Fruit fly (Drosophila melanogaster) whole organism, embryonic: ENCODE data around the gene CG6415.
A peak's percentile ranks its signal among the peaks of the same experiment; 100 is the strongest.

ENCODE experiments used
- Abd-B ChIP-seq: fragments of 200-800 bp; sonication (Bioruptor generic); optimal IDR thresholded peaks from 2 replicates; lab custom pipeline; 2018; ENCODE audit warnings: missing biosample characterization, mild to moderate bottlenecking, missing genetic modification characterization, moderate library complexity
- Atf3 ChIP-seq: fragments of 200-800 bp; sonication (Bioruptor generic); optimal IDR thresholded peaks from 3 replicates; lab custom pipeline; 2016; ENCODE audit warnings: missing biosample characterization, missing genetic modification characterization
- Bdp1 ChIP-seq: fragments of 200-800 bp; sonication (Bioruptor generic); optimal IDR thresholded peaks from 3 replicates; lab custom pipeline; 2016; ENCODE audit warnings: missing biosample characterization, missing genetic modification characterization
- CG10209 ChIP-seq: fragments of 200-800 bp; sonication (Bioruptor generic); optimal IDR thresholded peaks from 3 replicates; lab custom pipeline; 2017; ENCODE audit warnings: missing biosample characterization, mild to moderate bottlenecking, missing genetic modification characterization, missing genetic modification reagents
- CG10366 ChIP-seq: fragments of 200-800 bp; sonication (Bioruptor generic); IDR thresholded peaks from 2 replicates; pipeline ENCODE4 v1.3.6; 2022; ENCODE audit warnings: missing biosample characterization, missing genetic modification characterization
- CG10959 ChIP-seq: fragments of 200-800 bp; sonication (Bioruptor generic); IDR thresholded peaks from 2 replicates; pipeline ENCODE4 v1.3.6; 2022; ENCODE audit warnings: missing biosample characterization, missing genetic modification characterization
- CG11247 ChIP-seq: fragments of 200-800 bp; sonication (Bioruptor generic); IDR thresholded peaks from 2 replicates; pipeline ENCODE4 v1.3.6; 2022; ENCODE audit warnings: missing biosample characterization, missing genetic modification characterization
- CG11695 ChIP-seq: fragments of 200-800 bp; sonication (Bioruptor generic); IDR thresholded peaks from 3 replicates; pipeline ENCODE4 v1.3.6; 2022; ENCODE audit warnings: missing biosample characterization, missing genetic modification characterization
- CG11723 ChIP-seq: fragments of 200-800 bp; sonication (Bioruptor generic); optimal IDR thresholded peaks from 2 replicates; lab custom pipeline; 2017; ENCODE audit warnings: missing biosample characterization, mild to moderate bottlenecking, missing genetic modification characterization
- CG13296 ChIP-seq: fragments of 200-800 bp; sonication (Bioruptor generic); optimal IDR thresholded peaks from 3 replicates; lab custom pipeline; 2018; ENCODE audit warnings: missing biosample characterization, mild to moderate bottlenecking, missing genetic modification characterization
- CG13894 ChIP-seq: fragments of 200-800 bp; sonication (Bioruptor generic); optimal IDR thresholded peaks from 3 replicates; lab custom pipeline; 2018; ENCODE audit warnings: missing biosample characterization, mild to moderate bottlenecking, missing genetic modification characterization, moderate library complexity
- CG1602 ChIP-seq: fragments of 200-800 bp; sonication (Bioruptor generic); optimal IDR thresholded peaks from 3 replicates; lab custom pipeline; 2016; ENCODE audit warnings: missing biosample characterization, missing genetic modification characterization
- CG2875 ChIP-seq: fragments of 200-800 bp; sonication (Bioruptor generic); optimal IDR thresholded peaks from 2 replicates; lab custom pipeline; 2017; ENCODE audit warnings: missing biosample characterization, mild to moderate bottlenecking, missing genetic modification characterization, missing genetic modification reagents
- CG31224 ChIP-seq: fragments of 200-800 bp; sonication (Bioruptor generic); IDR thresholded peaks from 2 replicates; pipeline ENCODE4 v1.3.6; 2022; ENCODE audit warnings: missing biosample characterization, missing genetic modification characterization
- CG3407 ChIP-seq: fragments of 200-800 bp; sonication (Bioruptor generic); optimal IDR thresholded peaks from 2 replicates; lab custom pipeline; 2018; ENCODE audit warnings: missing biosample characterization, mild to moderate bottlenecking, missing genetic modification characterization
- CG5953 ChIP-seq: fragments of 200-800 bp; sonication (Bioruptor generic); IDR thresholded peaks from 2 replicates; pipeline ENCODE4 v1.3.6; 2022; ENCODE audit warnings: missing biosample characterization, missing genetic modification characterization
- CG6272 ChIP-seq: fragments of 200-800 bp; sonication (Bioruptor generic); IDR thresholded peaks from 2 replicates; pipeline ENCODE4 v1.3.6; 2022; ENCODE audit warnings: missing biosample characterization, missing genetic modification characterization
- CG7271 ChIP-seq: fragments of 200-800 bp; sonication (Bioruptor generic); optimal IDR thresholded peaks from 2 replicates; lab custom pipeline; 2018; ENCODE audit warnings: missing biosample characterization, mild to moderate bottlenecking, missing genetic modification characterization, moderate library complexity
- CG7372 ChIP-seq: fragments of 200-800 bp; sonication (Bioruptor generic); IDR thresholded peaks from 2 replicates; pipeline ENCODE4 v1.3.6; 2022; ENCODE audit warnings: missing biosample characterization, missing genetic modification characterization
- CG8359 ChIP-seq: fragments of 200-800 bp; sonication (Bioruptor generic); optimal IDR thresholded peaks from 2 replicates; lab custom pipeline; 2017; ENCODE audit warnings: missing biosample characterization, mild to moderate bottlenecking, missing genetic modification characterization, borderline replicate concordance
- CG8924 ChIP-seq: fragments of 200-800 bp; optimal IDR thresholded peaks from 3 replicates; lab custom pipeline; 2019; ENCODE audit warnings: missing biosample characterization, mild to moderate bottlenecking, missing genetic modification characterization, moderate library complexity
- CG9437 ChIP-seq: fragments of 200-800 bp; sonication (Bioruptor generic); optimal IDR thresholded peaks from 2 replicates; lab custom pipeline; 2018; ENCODE audit warnings: missing biosample characterization, mild to moderate bottlenecking, missing genetic modification characterization
- CG9817 ChIP-seq: fragments of 200-800 bp; sonication (Bioruptor generic); optimal IDR thresholded peaks from 2 replicates; lab custom pipeline; 2018; ENCODE audit warnings: missing biosample characterization, mild to moderate bottlenecking, missing genetic modification characterization, moderate library complexity
- D19A ChIP-seq: fragments of 200-800 bp; optimal IDR thresholded peaks from 3 replicates; lab custom pipeline; 2019; ENCODE audit warnings: missing biosample characterization, mild to moderate bottlenecking, missing genetic modification characterization, moderate library complexity
- Dbx ChIP-seq: fragments of 200-800 bp; sonication (Bioruptor generic); IDR thresholded peaks from 3 replicates; pipeline ENCODE4 v1.3.6; 2022; ENCODE audit warnings: missing biosample characterization, missing genetic modification characterization
- E2f2 ChIP-seq: fragments of 200-800 bp; sonication (Bioruptor generic); IDR thresholded peaks from 2 replicates; pipeline ENCODE4 v1.3.6; 2022; ENCODE audit warnings: missing biosample characterization, missing genetic modification characterization
- Hmr ChIP-seq: fragments of 200-800 bp; sonication (Bioruptor generic); optimal IDR thresholded peaks from 3 replicates; lab custom pipeline; 2017; ENCODE audit warnings: mild to moderate bottlenecking, missing biosample characterization, missing genetic modification reagents, missing genetic modification characterization
- Lim3 ChIP-seq: fragments of 200-800 bp; sonication (Bioruptor generic); IDR thresholded peaks from 2 replicates; pipeline ENCODE4 v1.3.6; 2022; ENCODE audit warnings: missing biosample characterization, missing genetic modification characterization
- Mad ChIP-seq: fragments of 200-800 bp; sonication (Bioruptor generic); optimal IDR thresholded peaks from 2 replicates; lab custom pipeline; 2016; ENCODE audit warnings: missing biosample characterization, missing genetic modification characterization
- Oli ChIP-seq: fragments of 200-800 bp; sonication (Bioruptor generic); optimal IDR thresholded peaks from 2 replicates; lab custom pipeline; 2018; ENCODE audit warnings: missing biosample characterization, mild to moderate bottlenecking, missing genetic modification characterization, moderate library complexity
- PHDP ChIP-seq: fragments of 200-800 bp; sonication (Bioruptor generic); optimal IDR thresholded peaks from 3 replicates; lab custom pipeline; 2018; ENCODE audit warnings: missing biosample characterization, mild to moderate bottlenecking, missing genetic modification characterization, moderate library complexity
- Poxn ChIP-seq: fragments of 200-800 bp; sonication (Bioruptor generic); IDR thresholded peaks from 2 replicates; pipeline ENCODE4 v1.3.6; 2022; ENCODE audit warnings: missing biosample characterization, missing genetic modification characterization
- abd-A ChIP-seq: fragments of 200-800 bp; sonication (Bioruptor generic); optimal IDR thresholded peaks from 3 replicates; lab custom pipeline; 2019; ENCODE audit warnings: missing biosample characterization, mild to moderate bottlenecking, missing genetic modification characterization, moderate library complexity
- chinmo ChIP-seq: fragments of 200-800 bp; sonication (Bioruptor generic); IDR thresholded peaks from 4 replicates; pipeline ENCODE4 v1.3.6; 2022; ENCODE audit warnings: missing biosample characterization, missing genetic modification characterization; ENCODE audit not compliant: partially characterized antibody
- chm ChIP-seq: fragments of 200-800 bp; sonication (Bioruptor generic); IDR thresholded peaks from 2 replicates; pipeline ENCODE4 v1.3.6; 2022; ENCODE audit warnings: missing biosample characterization, missing genetic modification characterization
- danr ChIP-seq: fragments of 200-800 bp; sonication (Bioruptor generic); IDR thresholded peaks from 2 replicates; pipeline ENCODE4 v1.3.6; 2022; ENCODE audit warnings: missing biosample characterization, missing genetic modification characterization
- ems ChIP-seq: fragments of 200-800 bp; sonication (Bioruptor generic); optimal IDR thresholded peaks from 3 replicates; lab custom pipeline; 2016; ENCODE audit warnings: missing biosample characterization, missing genetic modification characterization
- fru ChIP-seq: fragments of >200 bp; optimal IDR thresholded peaks from 2 replicates; lab custom pipeline; 2017
- grn ChIP-seq: fragments of 200-800 bp; sonication (Bioruptor generic); optimal IDR thresholded peaks from 3 replicates; lab custom pipeline; 2017; ENCODE audit warnings: missing biosample characterization, missing genetic modification characterization
- insv ChIP-seq, 2 experiments: fragments of 200-800 bp; sonication (Bioruptor generic); optimal IDR thresholded peaks; 3 replicates each; lab custom pipeline; 2016 to 2018; ENCODE audit warnings: missing biosample characterization in 2 of 2, missing genetic modification characterization in 2 of 2
- lola ChIP-seq, 3 experiments: fragments of >200 bp in 2 of 3; fragments of 200-800 bp in 1 of 3; sonication (Bioruptor generic) in 1 of 3; optimal IDR thresholded peaks; 2 replicates each; lab custom pipeline; 2017 to 2019; ENCODE audit warnings: missing biosample characterization in 3 of 3, missing genetic modification characterization in 3 of 3, mild to moderate bottlenecking in 1 of 3, moderate library complexity in 1 of 3
- odd ChIP-seq: fragments of 200-800 bp; sonication (Bioruptor generic); optimal IDR thresholded peaks from 2 replicates; lab custom pipeline; 2017; ENCODE audit warnings: missing biosample characterization, mild to moderate bottlenecking, missing genetic modification characterization
- pnt ChIP-seq: fragments of 200-800 bp; sonication (Bioruptor generic); optimal IDR thresholded peaks from 3 replicates; lab custom pipeline; 2016; ENCODE audit warnings: missing biosample characterization, missing genetic modification characterization
- pum ChIP-seq: fragments of 200-800 bp; sonication (Bioruptor generic); optimal IDR thresholded peaks from 2 replicates; lab custom pipeline; 2016; ENCODE audit warnings: missing biosample characterization, missing genetic modification characterization
- repo ChIP-seq: fragments of 200-800 bp; sonication (Bioruptor generic); optimal IDR thresholded peaks from 2 replicates; lab custom pipeline; 2016; ENCODE audit warnings: missing biosample characterization, missing genetic modification characterization
- rib ChIP-seq: fragments of 200-800 bp; sonication (Bioruptor generic); IDR thresholded peaks from 2 replicates; pipeline ENCODE4 v1.3.6; 2022; ENCODE audit warnings: missing biosample characterization, missing genetic modification characterization
- sima ChIP-seq: fragments of 200-800 bp; sonication (Bioruptor generic); optimal IDR thresholded peaks from 2 replicates; lab custom pipeline; 2016; ENCODE audit warnings: missing biosample characterization, missing genetic modification characterization
- stwl ChIP-seq: fragments of 200-800 bp; sonication (Bioruptor generic); optimal IDR thresholded peaks from 3 replicates; lab custom pipeline; 2018; ENCODE audit warnings: missing biosample characterization, mild to moderate bottlenecking, missing genetic modification characterization, moderate library complexity
- zfh2 ChIP-seq: fragments of 200-800 bp; sonication (Bioruptor generic); optimal IDR thresholded peaks from 2 replicates; lab custom pipeline; 2016; ENCODE audit warnings: missing biosample characterization, missing genetic modification characterization

The CG6415 gene

DNA sequence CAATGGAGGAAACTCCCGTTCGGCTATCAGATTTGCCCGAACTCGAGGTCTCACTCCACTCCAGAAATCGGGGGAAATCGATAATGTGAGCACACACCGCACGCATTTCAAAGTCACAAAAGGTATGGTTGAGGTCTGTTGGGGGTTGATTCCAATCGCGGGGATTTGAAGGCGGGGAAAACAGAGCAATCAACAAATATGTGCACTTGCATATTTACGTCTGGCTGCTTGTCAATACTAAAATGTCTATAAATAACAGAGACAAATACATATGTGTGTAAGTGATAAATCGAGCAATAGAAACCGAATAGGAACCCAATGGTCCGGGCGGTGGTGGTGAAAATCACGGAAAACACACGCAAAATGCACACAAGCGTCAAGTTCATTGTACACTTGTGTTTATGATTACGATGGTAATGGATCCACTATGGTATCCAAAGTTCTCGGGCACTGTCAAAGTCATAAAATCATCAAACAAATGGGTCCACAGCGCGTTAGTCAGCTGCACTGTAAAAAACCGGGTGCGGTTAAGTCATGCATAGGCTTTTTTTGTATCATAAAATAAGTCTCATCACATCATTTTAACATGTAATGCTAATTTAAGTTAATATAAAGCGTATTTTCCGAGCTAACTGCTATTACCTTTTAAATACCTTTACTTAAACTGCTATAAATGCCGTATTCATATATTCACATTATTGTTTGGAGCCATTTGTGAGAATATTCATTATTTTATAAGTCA, 48.6 kb downstream of the CG6415 start (continued):
- TF ChIP-seq CG9437 (peak; percentile 19), CG3407 (GFP tag; lab: Kevin White, UChicago) (peak; percentile 98), CG13296 (GFP tag; lab: Kevin White, UChicago) (peak; percentile 77), Abd-B (peak; percentile 60), grn (GFP tag; lab: Kevin White, UChicago) (peak; percentile 98), CG10366 (peak; percentile 46; the same call in 1 of the 2 replicates), repo (GFP tag; lab: Kevin White, UChicago) (peak; percentile 90), Atf3 (GFP tag; lab: Kevin White, UChicago) (peak; percentile 89), Oli (tag; lab: Kevin White, UChicago) (peak; percentile 75), Poxn (GFP tag; lab: Robert Waterston, UW) (no peak), Bdp1 (GFP tag; lab: Kevin White, UChicago) (peak; percentile 88), CG6272 (no peak), ems (GFP tag; lab: Kevin White, UChicago) (peak; percentile 34), odd (GFP tag; lab: Kevin White, UChicago) (peak; percentile 90), CG8924 (tag; lab: Kevin White, UChicago) (peak; percentile 72), pum (peak; percentile 82), pnt (GFP tag; lab: Kevin White, UChicago) (peak; percentile 84), CG31224 (no peak), CG2875 (peak; percentile 97), CG9817 (peak; percentile 61), chm (GFP tag; lab: Robert Waterston, UW) (peak; percentile 92; the same call in 1 of the 2 replicates), CG10209 (peak; percentile 95), Lim3 (GFP tag; lab: Robert Waterston, UW) (no peak), CG10959 (GFP tag; lab: Robert Waterston, UW) (peak; percentile 78), fru (lab: Kevin White, UChicago) (no peak), CG7372 (peak; percentile 28; the same call in 1 of the 2 replicates), lola (GFP tag; optimal IDR thresholded peaks at IDR 0.05; lab: Kevin White, UChicago) (peak in 1 of 3 experiments; percentile 94), CG8359 (GFP tag; lab: Kevin White, UChicago) (peak; percentile 90), zfh2 (no peak), chinmo (GFP tag; lab: Robert Waterston, UW) (0 out of 4 replicates have a peak, but pooled peaks have one; percentile 56), CG7271 (tag; lab: Kevin White, UChicago) (peak; percentile 88), E2f2 (GFP tag; lab: Robert Waterston, UW) (peak; percentile 62; the same call in 1 of the 2 replicates), CG5953 (GFP tag; lab: Robert Waterston, UW) (peak; percentile 78), CG1602 (peak; percentile 88), sima (GFP tag; lab: Kevin White, UChicago) (peak; percentile 23), Mad (peak; percentile 78), abd-A (tag; lab: Kevin White, UChicago) (peak; percentile 62), danr (peak; percentile 54), D19A (tag; lab: Kevin White, UChicago) (peak; percentile 75), Hmr (GFP tag; lab: Kevin White, UChicago) (peak; percentile 82), PHDP (tag; lab: Kevin White, UChicago) (peak; percentile 83), CG11695 (peak; percentile 80; the same call in 2 of the 3 replicates), Dbx (no peak), stwl (tag; lab: Kevin White, UChicago) (peak; percentile 68), rib (peak; percentile 37; the same call in 1 of the 2 replicates), CG11723 (GFP tag; lab: Kevin White, UChicago) (peak; percentile 91), CG13894 (tag; lab: Kevin White, UChicago) (peak; percentile 89), insv (GFP tag; optimal IDR thresholded peaks at IDR 0.05; lab: Kevin White, UChicago) (peak in 1 of 2 experiments; percentile 32), CG11247 (GFP tag; lab: Robert Waterston, UW) (peak; percentile 83)
